Fruit fly (Drosophila melanogaster): Measurements from ENCODE around the gene CG9951.
A peak's percentile ranks its signal among the peaks of the same experiment; 100 is the strongest.

The CG9951 gene

DNA sequence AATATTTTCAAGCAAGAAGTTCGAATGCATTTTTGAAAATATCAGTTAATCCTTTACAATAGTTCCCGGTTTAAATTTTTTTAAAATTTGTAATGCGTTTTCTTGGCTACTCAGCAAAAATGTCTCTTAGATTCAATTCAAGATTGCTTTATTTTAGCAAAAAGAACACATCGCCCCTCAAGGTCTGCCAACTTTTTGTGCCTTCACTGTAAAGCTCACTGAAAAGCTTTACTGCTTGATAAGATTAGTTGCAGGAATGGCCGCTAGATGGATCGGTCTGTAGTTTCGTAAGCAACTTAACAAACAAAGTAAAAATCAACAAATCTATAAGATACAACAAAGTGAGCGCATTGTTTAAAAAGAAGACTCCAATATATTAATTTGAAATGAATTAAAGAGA is 21.1 kb downstream of the CG9951 start:
- TF ChIP-seq zfh2 (GFP tag; optimal IDR thresholded peaks at IDR 0.05) = no peak
- peak; percentile 0 for TF ChIP-seq stwl (tag; optimal IDR thresholded peaks at IDR 0.05)
- TF ChIP-seq psq (GFP tag; optimal IDR thresholded peaks at IDR 0.05) = no peak
- TF ChIP-seq dmrt11E (tag; optimal IDR thresholded peaks at IDR 0.05) = no peak
- no peak for TF ChIP-seq CG14710 (tag; optimal IDR thresholded peaks at IDR 0.05)
- no peak for TF ChIP-seq CG7745 (tag; optimal IDR thresholded peaks at IDR 0.05)
- TF ChIP-seq GATAe (GFP tag; conservative IDR thresholded peaks at IDR 0.05) = no peak
- no peak for TF ChIP-seq Oaz (GFP tag; IDR thresholded peaks at IDR 0.05)
- TF ChIP-seq zen (tag; optimal IDR thresholded peaks at IDR 0.05) = no peak
- peak in 1 of 2 experiments; percentile 53 for TF ChIP-seq Pdp1 (GFP tag; optimal IDR thresholded peaks at IDR 0.05)
- no peak for TF ChIP-seq CG8089 (GFP tag; optimal IDR thresholded peaks at IDR 0.05)
- TF ChIP-seq klu (GFP tag; IDR thresholded peaks at IDR 0.05) = no peak
- TF ChIP-seq disco-r (GFP tag; optimal IDR thresholded peaks at IDR 0.05) = no peak
- TF ChIP-seq Gsc (GFP tag; IDR thresholded peaks at IDR 0.05) = no peak
- TF ChIP-seq inv (GFP tag; IDR thresholded peaks at IDR 0.05; ENCODE audit: partially characterized antibody) = no peak
- no peak for TF ChIP-seq Oli (tag; optimal IDR thresholded peaks at IDR 0.05)
- TF ChIP-seq CG2120 (GFP tag; optimal IDR thresholded peaks at IDR 0.05) = peak; percentile 1
- no peak for TF ChIP-seq sens-2 (GFP tag; IDR thresholded peaks at IDR 0.05)
- TF ChIP-seq Dbx (GFP tag; IDR thresholded peaks at IDR 0.05) = no peak; the same call in 2 of the 3 replicates
- TF ChIP-seq Ravus (GFP tag; IDR thresholded peaks at IDR 0.05) = no peak
- TF ChIP-seq scrt (GFP tag; optimal IDR thresholded peaks at IDR 0.05) = no peak
- no peak for TF ChIP-seq exex (tag; optimal IDR thresholded peaks at IDR 0.05)
- TF ChIP-seq CG5180 (GFP tag; optimal IDR thresholded peaks at IDR 0.05) = no peak
- TF ChIP-seq corto (GFP tag; optimal IDR thresholded peaks at IDR 0.05) = no peak
- TF ChIP-seq so (GFP tag; IDR thresholded peaks at IDR 0.05) = no peak
- no peak for TF ChIP-seq CG18476 (GFP tag; optimal IDR thresholded peaks at IDR 0.05)
- TF ChIP-seq CG11398 (GFP tag; optimal IDR thresholded peaks at IDR 0.05) = no peak
- TF ChIP-seq sqz (GFP tag; optimal IDR thresholded peaks at IDR 0.05) = no peak
- TF ChIP-seq p53 (GFP tag; optimal IDR thresholded peaks at IDR 0.05) = no peak
- no peak for TF ChIP-seq BtbVII (GFP tag; optimal IDR thresholded peaks at IDR 0.05)
- TF ChIP-seq lab (GFP tag; optimal IDR thresholded peaks at IDR 0.05) = no peak
- no peak for TF ChIP-seq dysf (GFP tag; IDR thresholded peaks at IDR 0.05)
- no peak for TF ChIP-seq H15 (GFP tag; IDR thresholded peaks at IDR 0.05)
- TF ChIP-seq Ptx1 (GFP tag; IDR thresholded peaks at IDR 0.05) = no peak
- no peak for TF ChIP-seq HLH3B (GFP tag; IDR thresholded peaks at IDR 0.05)
- TF ChIP-seq CG11695 (GFP tag; IDR thresholded peaks at IDR 0.05) = no peak
- no peak for TF ChIP-seq az2 (GFP tag; optimal IDR thresholded peaks at IDR 0.05)
- no peak for TF ChIP-seq cas (GFP tag; IDR thresholded peaks at IDR 0.05)
- TF ChIP-seq sisA (GFP tag; IDR thresholded peaks at IDR 0.05) = no peak
- no peak for TF ChIP-seq CG34376 (GFP tag; optimal IDR thresholded peaks at IDR 0.05)
- no peak for TF ChIP-seq hth (optimal IDR thresholded peaks at IDR 0.05)
- no peak for TF ChIP-seq C15 (GFP tag; IDR thresholded peaks at IDR 0.05)
- TF ChIP-seq CG6254 (GFP tag; optimal IDR thresholded peaks at IDR 0.05) = no peak
- TF ChIP-seq croc (GFP tag; conservative IDR thresholded peaks at IDR 0.05) = no peak
- TF ChIP-seq ssp (GFP tag; IDR thresholded peaks at IDR 0.05) = no peak
- no peak for TF ChIP-seq Nf-YC (tag; optimal IDR thresholded peaks at IDR 0.05)
- no peak for TF ChIP-seq Drgx (GFP tag; IDR thresholded peaks at IDR 0.05)
- TF ChIP-seq CG11504 (tag; optimal IDR thresholded peaks at IDR 0.05) = peak; percentile 18
- no peak for TF ChIP-seq CG16815 (GFP tag; optimal IDR thresholded peaks at IDR 0.05)
- no peak for TF ChIP-seq Abd-B (GFP tag; optimal IDR thresholded peaks at IDR 0.05)
- TF ChIP-seq chn (GFP tag; optimal IDR thresholded peaks at IDR 0.05) = no peak
- no peak for TF ChIP-seq CG10321 (GFP tag; IDR thresholded peaks at IDR 0.05)
- no peak for TF ChIP-seq ftz-f1 (GFP tag; optimal IDR thresholded peaks at IDR 0.05)

All from whole organism, embryonic.